Worm (Caenorhabditis elegans): Measurements from ENCODE around the gene Y41G9A.6.

Gene Y41G9A.6

ce11 chrX:3023552-3024183 is 20.1 kb upstream of the Y41G9A.6 start:
- no peak for TF ChIP-seq ets-4 (GFP tag; optimal IDR thresholded peaks at IDR 0.05)
- TF ChIP-seq nhr-80 (tag; optimal IDR thresholded peaks at IDR 0.05), result no peak
- no peak for TF ChIP-seq K12H6.12 (tag; optimal IDR thresholded peaks at IDR 0.05)
- TF ChIP-seq madf-6 (GFP tag; IDR thresholded peaks at IDR 0.05), result no peak
- no peak for TF ChIP-seq C17E4.6 (GFP tag; IDR thresholded peaks at IDR 0.05)

DNA sequence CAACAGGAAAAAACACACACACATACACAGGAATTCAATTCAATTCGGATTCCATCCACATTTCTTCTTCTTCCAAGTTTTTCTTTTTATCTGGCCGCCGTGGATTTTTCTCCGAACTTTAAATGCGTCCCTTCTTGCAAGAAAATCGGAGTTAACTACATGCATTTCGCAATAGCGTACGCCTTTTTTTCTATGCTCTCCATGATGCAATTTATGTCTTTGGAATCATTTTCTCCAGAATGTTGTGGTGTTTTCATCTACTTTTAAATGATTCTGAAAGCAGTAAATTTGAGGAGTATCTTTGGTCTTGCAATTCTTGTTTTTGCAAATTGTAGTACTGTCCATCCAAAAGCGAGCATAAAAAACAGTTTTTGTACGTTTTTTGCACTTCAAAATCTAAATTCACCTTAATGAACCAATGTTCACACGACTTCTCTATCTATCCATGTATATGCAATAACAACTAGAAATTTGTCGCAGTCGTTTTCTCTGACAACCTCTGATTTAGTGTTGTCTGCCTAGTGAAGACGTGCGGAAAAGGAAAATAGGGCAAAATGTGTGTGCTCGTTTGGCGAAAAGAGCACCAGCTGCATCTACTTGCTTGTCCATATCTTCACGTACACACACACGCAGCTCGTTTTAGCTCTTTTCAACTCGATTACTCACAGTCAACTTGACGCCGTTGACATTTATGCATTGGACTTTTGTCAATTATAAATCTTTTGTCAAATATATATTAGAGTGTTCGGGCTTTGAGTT is 18.9 kb upstream of the Y41G9A.6 start:
- peak; percentile 56; the same call in 1 of the 2 replicates for TF ChIP-seq cebp-1 (GFP tag; IDR thresholded peaks at IDR 0.05)
- TF ChIP-seq cebp-1 (tag; optimal IDR thresholded peaks at IDR 0.05), result peak; percentile 89
- TF ChIP-seq athp-1 (tag; optimal IDR thresholded peaks at IDR 0.05), result no peak
- TF ChIP-seq dpff-1 (tag; optimal IDR thresholded peaks at IDR 0.05), result no peak

DNA sequence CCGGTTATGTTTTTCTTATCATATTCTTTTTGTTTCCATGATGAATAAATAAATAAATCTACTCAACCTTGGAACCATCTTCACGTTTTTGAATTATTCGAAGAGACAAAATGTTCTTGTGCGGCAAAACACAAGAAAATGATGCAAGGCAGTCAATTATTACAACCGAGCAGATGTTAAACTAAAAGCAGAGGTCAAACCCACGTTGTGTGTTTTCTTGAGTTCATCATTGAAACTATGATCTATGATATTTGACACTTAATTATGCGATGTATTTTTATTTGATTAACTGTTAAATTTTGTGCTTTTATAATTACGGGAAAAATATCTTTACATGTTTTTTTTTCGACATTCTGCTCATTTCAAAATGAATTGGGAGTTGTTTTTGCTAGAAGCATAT is 17.9 kb upstream of the Y41G9A.6 start:
- TF ChIP-seq lin-35 (GFP tag; optimal IDR thresholded peaks at IDR 0.05), result no peak
- no peak for TF ChIP-seq rec-8 (tag; optimal IDR thresholded peaks at IDR 0.05)
- no peak for TF ChIP-seq let-607 (tag; optimal IDR thresholded peaks at IDR 0.05)
- no peak for TF ChIP-seq tbx-9 (tag; optimal IDR thresholded peaks at IDR 0.05; ENCODE audit: borderline replicate concordance)
- TF ChIP-seq ztf-3 (GFP tag; optimal IDR thresholded peaks at IDR 0.05), result no peak
- TF ChIP-seq pha-4 (tag; optimal IDR thresholded peaks at IDR 0.05), result no peak
- no peak for TF ChIP-seq die-1 (tag; optimal IDR thresholded peaks at IDR 0.05)
- TF ChIP-seq mel-28 (tag; optimal IDR thresholded peaks at IDR 0.05; ENCODE audit: borderline replicate concordance), result no peak

DNA sequence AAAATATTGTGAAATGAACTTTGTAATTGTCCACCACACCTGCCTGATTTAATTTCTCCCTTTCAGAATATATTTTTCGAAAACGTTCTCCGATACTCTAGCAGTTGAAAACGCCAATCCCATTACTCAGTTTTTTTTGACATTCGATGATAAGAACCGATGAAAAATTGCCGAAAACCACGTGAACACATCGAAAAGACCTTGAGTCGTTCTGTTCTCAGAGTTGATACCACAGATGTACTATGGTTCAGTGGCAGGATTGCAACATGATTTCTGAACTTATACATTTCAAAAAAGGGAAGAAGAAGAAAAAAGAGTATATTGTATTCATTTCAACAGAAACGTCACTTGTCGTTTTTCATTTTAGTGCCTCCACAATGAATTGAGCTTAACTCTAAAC is 16.4 kb upstream of the Y41G9A.6 start:
- no peak for TF ChIP-seq aptf-2 (GFP tag; conservative IDR thresholded peaks at IDR 0.05)
- TF ChIP-seq nhr-80 (tag; optimal IDR thresholded peaks at IDR 0.05), result peak; percentile 77
- no peak for TF ChIP-seq ceh-91 (GFP tag; IDR thresholded peaks at IDR 0.05)
- no peak for TF ChIP-seq Y53F4B.3 (GFP tag; IDR thresholded peaks at IDR 0.05)
- TF ChIP-seq let-526 (GFP tag; IDR thresholded peaks at IDR 0.05), result no peak
- TF ChIP-seq aptf-3 (GFP tag; IDR thresholded peaks at IDR 0.05), result no peak
- no peak for TF ChIP-seq F33H1.4 (GFP tag; IDR thresholded peaks at IDR 0.05)
- no peak for TF ChIP-seq lin-35 (GFP tag; optimal IDR thresholded peaks at IDR 0.05)
- TF ChIP-seq cebp-1 (GFP tag; IDR thresholded peaks at IDR 0.05), result no peak
- TF ChIP-seq cebp-1 (tag; optimal IDR thresholded peaks at IDR 0.05), result peak; percentile 30
- peak; percentile 16 for TF ChIP-seq lin-40 (tag; optimal IDR thresholded peaks at IDR 0.05)
- no peak for TF ChIP-seq ztf-3 (GFP tag; optimal IDR thresholded peaks at IDR 0.05)

ce11 chrX:3018505-3018996 is 14.9 kb upstream of the Y41G9A.6 start, which contains the start of gene flp-18:
flp-18 (minus strand) TSS chrX:3018555.
- no peak for TF ChIP-seq mes-4 (tag; optimal IDR thresholded peaks at IDR 0.05)
- TF ChIP-seq hsf-1 (GFP tag; IDR thresholded peaks at IDR 0.05), result no peak
- TF ChIP-seq F22D6.2 (tag; optimal IDR thresholded peaks at IDR 0.05), result no peak
- TF ChIP-seq lsl-1 (GFP tag; optimal IDR thresholded peaks at IDR 0.05), result no peak
- TF ChIP-seq lin-35 (GFP tag; optimal IDR thresholded peaks at IDR 0.05), result no peak
- no peak for TF ChIP-seq ccch-3 (GFP tag; optimal IDR thresholded peaks at IDR 0.05)
- TF ChIP-seq ceh-91 (GFP tag; IDR thresholded peaks at IDR 0.05), result no peak
- no peak for TF ChIP-seq dpff-1 (tag; optimal IDR thresholded peaks at IDR 0.05)
- TF ChIP-seq F57A8.1 (GFP tag; optimal IDR thresholded peaks at IDR 0.05), result no peak
- no peak for TF ChIP-seq ztf-3 (GFP tag; optimal IDR thresholded peaks at IDR 0.05)
- TF ChIP-seq F33H1.4 (GFP tag; IDR thresholded peaks at IDR 0.05), result no peak
- no peak for TF ChIP-seq Y79H2A.3 (GFP tag; conservative IDR thresholded peaks at IDR 0.05)
- no peak for TF ChIP-seq bed-1 (GFP tag; IDR thresholded peaks at IDR 0.05)
- no peak for TF ChIP-seq zfh-2 (GFP tag; conservative IDR thresholded peaks at IDR 0.05)
- TF ChIP-seq T26A5.8 (tag; optimal IDR thresholded peaks at IDR 0.05), result no peak
- TF ChIP-seq ztf-26 (tag; optimal IDR thresholded peaks at IDR 0.05), result no peak
- TF ChIP-seq ztf-18 (tag; optimal IDR thresholded peaks at IDR 0.05), result no peak
- TF ChIP-seq attf-5 (GFP tag; optimal IDR thresholded peaks at IDR 0.05), result no peak
- TF ChIP-seq F55B11.4 (tag; optimal IDR thresholded peaks at IDR 0.05; ENCODE audit: borderline replicate concordance, insufficient read depth), result no peak
- no peak for TF ChIP-seq attf-6 (GFP tag; IDR thresholded peaks at IDR 0.05)

Measured in whole organism, young adult.